Worm (Caenorhabditis elegans) whole organism, midembryonic: ENCODE measurements around the gene F13A2.9.

Experiments
- cog-1 ChIP-seq: sonication (generic microtip); optimal IDR thresholded peaks from 2 replicates; lab custom pipeline; 2016; ENCODE audit warnings: missing genetic modification characterization, missing compliant biosample characterization
- ref-1 ChIP-seq: fragments of 200-800 bp; sonication (Bioruptor generic); conservative IDR thresholded peaks from 2 replicates; pipeline ENCODE4 v1.3.6; 2022; ENCODE audit warnings: missing genetic modification reagents, missing genetic modification characterization, missing compliant biosample characterization
- ztf-23 ChIP-seq: fragments of 200-800 bp; sonication (Bioruptor generic); IDR thresholded peaks from 2 replicates; pipeline ENCODE4 v1.3.6; 2022; ENCODE audit warnings: missing genetic modification reagents, missing genetic modification characterization, missing compliant biosample characterization

- TF ChIP-seq cog-1 (tag; lab: Kevin White, UChicago) (no peak), ztf-23 (GFP tag; lab: Robert Waterston, UW) (no peak), ref-1 (GFP tag; lab: Robert Waterston, UW) (no peak)
Observed at ce11 chrV:4423087-4423486, 35.8 kb upstream of the F13A2.9 start.
